Fruit fly (Drosophila melanogaster) whole organism, embryonic: ENCODE results near the gene CG42269.
A peak's percentile ranks its signal among the peaks of the same experiment; 100 is the strongest.

ENCODE experiments used
- Adf1 ChIP-seq: fragments of 200-800 bp; sonication (Bioruptor generic); IDR thresholded peaks from 2 replicates; pipeline ENCODE4 v1.3.6; 2022; ENCODE audit warnings: missing biosample characterization, missing genetic modification characterization
- Blimp-1 ChIP-seq: fragments of 200-800 bp; sonication (Bioruptor generic); optimal IDR thresholded peaks from 3 replicates; lab custom pipeline; 2018; ENCODE audit warnings: missing biosample characterization, missing genetic modification characterization, mild to moderate bottlenecking, moderate library complexity, missing genetic modification reagents
- CG10274 ChIP-seq: fragments of 200-800 bp; sonication (Bioruptor generic); optimal IDR thresholded peaks from 3 replicates; lab custom pipeline; 2017; ENCODE audit warnings: missing biosample characterization, mild to moderate bottlenecking, missing genetic modification characterization
- CG10462 ChIP-seq: fragments of 200-800 bp; sonication (Bioruptor generic); optimal IDR thresholded peaks from 2 replicates; lab custom pipeline; 2016; ENCODE audit warnings: missing biosample characterization, missing genetic modification characterization
- CG10979 ChIP-seq: fragments of 200-800 bp; sonication (Bioruptor generic); optimal IDR thresholded peaks from 2 replicates; lab custom pipeline; 2018; ENCODE audit warnings: missing biosample characterization, mild to moderate bottlenecking, missing genetic modification characterization, moderate library complexity
- CG11456 ChIP-seq: fragments of 200-800 bp; sonication (Bioruptor generic); IDR thresholded peaks from 3 replicates; pipeline ENCODE4 v1.3.6; 2022; ENCODE audit warnings: missing biosample characterization, missing genetic modification characterization
- CG11695 ChIP-seq: fragments of 200-800 bp; sonication (Bioruptor generic); IDR thresholded peaks from 3 replicates; pipeline ENCODE4 v1.3.6; 2022; ENCODE audit warnings: missing biosample characterization, missing genetic modification characterization
- CG12942 ChIP-seq: fragments of 200-800 bp; sonication (Bioruptor generic); optimal IDR thresholded peaks from 3 replicates; lab custom pipeline; 2016; ENCODE audit warnings: missing biosample characterization, missing genetic modification characterization
- CG13775 ChIP-seq: fragments of 200-800 bp; sonication (Bioruptor generic); optimal IDR thresholded peaks from 3 replicates; lab custom pipeline; 2017; ENCODE audit warnings: missing biosample characterization, mild to moderate bottlenecking, missing genetic modification characterization
- CG15269 ChIP-seq: fragments of 200-800 bp; sonication (Bioruptor generic); optimal IDR thresholded peaks from 2 replicates; lab custom pipeline; 2018; ENCODE audit warnings: missing biosample characterization, mild to moderate bottlenecking, missing genetic modification characterization, moderate library complexity
- CG15514 ChIP-seq: fragments of 200-800 bp; sonication (Bioruptor generic); optimal IDR thresholded peaks from 3 replicates; lab custom pipeline; 2017; ENCODE audit warnings: missing biosample characterization, missing genetic modification characterization, mild to moderate bottlenecking, moderate library complexity, missing genetic modification reagents
- CG17186 ChIP-seq: fragments of 200-800 bp; sonication (Bioruptor generic); optimal IDR thresholded peaks from 3 replicates; lab custom pipeline; 2017; ENCODE audit warnings: missing biosample characterization, missing genetic modification reagents, missing genetic modification characterization
- CG17361 ChIP-seq: fragments of 200-800 bp; sonication (Bioruptor generic); IDR thresholded peaks from 3 replicates; pipeline ENCODE4 v1.3.6; 2022; ENCODE audit warnings: missing biosample characterization, missing genetic modification characterization
- CG18476 ChIP-seq: fragments of 200-800 bp; sonication (Bioruptor generic); optimal IDR thresholded peaks from 2 replicates; lab custom pipeline; 2016; ENCODE audit warnings: missing biosample characterization, mild to moderate bottlenecking, missing genetic modification characterization
- CG2129 ChIP-seq: fragments of 200-800 bp; sonication (Bioruptor generic); IDR thresholded peaks from 2 replicates; pipeline ENCODE4 v1.3.6; 2022; ENCODE audit warnings: missing biosample characterization, missing genetic modification characterization; ENCODE audit not compliant: partially characterized antibody
- CG42726 ChIP-seq: fragments of 200-800 bp; sonication (Bioruptor generic); IDR thresholded peaks from 2 replicates; pipeline ENCODE4 v1.3.6; 2022; ENCODE audit warnings: missing biosample characterization, missing genetic modification characterization; ENCODE audit not compliant: partially characterized antibody
- CG5180 ChIP-seq: fragments of 200-800 bp; sonication (Bioruptor generic); optimal IDR thresholded peaks from 3 replicates; lab custom pipeline; 2017; ENCODE audit warnings: missing biosample characterization, missing genetic modification characterization, mild to moderate bottlenecking, moderate library complexity, missing genetic modification reagents
- CG6689 ChIP-seq: fragments of 200-800 bp; sonication (Bioruptor generic); IDR thresholded peaks from 2 replicates; pipeline ENCODE4 v1.3.6; 2022; ENCODE audit warnings: missing biosample characterization, missing genetic modification characterization
- CG8290 ChIP-seq, 3 experiments: fragments of 200-800 bp; sonication (Bioruptor generic); optimal IDR thresholded peaks; 2 replicates each; lab custom pipeline; 2016 to 2019; ENCODE audit warnings: missing biosample characterization in 3 of 3, missing genetic modification characterization in 3 of 3, mild to moderate bottlenecking in 2 of 3, moderate library complexity in 1 of 3
- CG8359 ChIP-seq: fragments of 200-800 bp; sonication (Bioruptor generic); optimal IDR thresholded peaks from 2 replicates; lab custom pipeline; 2017; ENCODE audit warnings: missing biosample characterization, mild to moderate bottlenecking, missing genetic modification characterization, borderline replicate concordance
- CG8924 ChIP-seq: fragments of 200-800 bp; optimal IDR thresholded peaks from 3 replicates; lab custom pipeline; 2019; ENCODE audit warnings: missing biosample characterization, mild to moderate bottlenecking, missing genetic modification characterization, moderate library complexity
- CG9932 ChIP-seq: fragments of 200-800 bp; sonication (Bioruptor generic); IDR thresholded peaks from 2 replicates; pipeline ENCODE4 v1.3.6; 2022; ENCODE audit warnings: missing biosample characterization, missing genetic modification characterization
- Dek ChIP-seq: fragments of 200-800 bp; sonication (Bioruptor generic); optimal IDR thresholded peaks from 3 replicates; lab custom pipeline; 2019; ENCODE audit warnings: missing biosample characterization, mild to moderate bottlenecking, missing genetic modification characterization, moderate library complexity
- Dfd ChIP-seq, 2 experiments: fragments of >200 bp; optimal IDR thresholded peaks; 2 replicates each; lab custom pipeline; 2017; ENCODE audit warnings: missing biosample characterization in 2 of 2, missing genetic modification characterization in 2 of 2
- Dll ChIP-seq: fragments of 200-800 bp; sonication (Bioruptor generic); IDR thresholded peaks from 4 replicates; pipeline ENCODE4 v1.3.6; 2022; ENCODE audit warnings: missing biosample characterization, missing genetic modification characterization; ENCODE audit not compliant: partially characterized antibody
- Dp ChIP-seq: fragments of 200-800 bp; sonication (Bioruptor generic); optimal IDR thresholded peaks from 2 replicates; lab custom pipeline; 2018; ENCODE audit warnings: missing biosample characterization, mild to moderate bottlenecking, missing genetic modification characterization, moderate library complexity
- Lhr ChIP-seq: fragments of 200-800 bp; sonication (Bioruptor generic); optimal IDR thresholded peaks from 3 replicates; lab custom pipeline; 2017; ENCODE audit warnings: mild to moderate bottlenecking, missing biosample characterization, missing genetic modification reagents, missing genetic modification characterization
- Lpt ChIP-seq: fragments of >200 bp; optimal IDR thresholded peaks from 2 replicates; lab custom pipeline; 2018; ENCODE audit warnings: missing biosample characterization, missing genetic modification characterization
- Meics ChIP-seq: fragments of 200-800 bp; sonication (Bioruptor generic); optimal IDR thresholded peaks from 2 replicates; lab custom pipeline; 2017; ENCODE audit warnings: missing biosample characterization, mild to moderate bottlenecking, missing genetic modification characterization
- Mes4 ChIP-seq: fragments of 200-800 bp; sonication (Bioruptor generic); optimal IDR thresholded peaks from 2 replicates; lab custom pipeline; 2016; ENCODE audit warnings: missing biosample characterization, missing genetic modification characterization
- ap ChIP-seq: fragments of 200-800 bp; sonication (Bioruptor generic); IDR thresholded peaks from 2 replicates; pipeline ENCODE4 v1.3.6; 2022; ENCODE audit warnings: missing biosample characterization, missing genetic modification characterization
- ase ChIP-seq: fragments of 200-800 bp; sonication (Bioruptor generic); IDR thresholded peaks from 3 replicates; pipeline ENCODE4 v1.3.6; 2022; ENCODE audit warnings: missing biosample characterization, missing genetic modification characterization
- bowl ChIP-seq: fragments of 200-800 bp; sonication (Bioruptor generic); IDR thresholded peaks from 2 replicates; pipeline ENCODE4 v1.3.6; 2022; ENCODE audit warnings: missing biosample characterization, missing genetic modification characterization
- bsh ChIP-seq, 2 experiments: fragments of 200-800 bp; sonication (Bioruptor generic); optimal IDR thresholded peaks; 2 replicates each; lab custom pipeline; 2017 to 2018; ENCODE audit warnings: mild to moderate bottlenecking in 2 of 2, missing biosample characterization in 2 of 2, missing genetic modification characterization in 2 of 2, moderate library complexity in 1 of 2
- chn ChIP-seq: fragments of 200-800 bp; sonication (Bioruptor generic); optimal IDR thresholded peaks from 2 replicates; lab custom pipeline; 2016; ENCODE audit warnings: missing biosample characterization, missing genetic modification characterization
- crol ChIP-seq: fragments of 200-800 bp; sonication (Bioruptor generic); IDR thresholded peaks from 2 replicates; pipeline ENCODE4 v1.3.6; 2022; ENCODE audit warnings: missing biosample characterization, missing genetic modification characterization
- dm ChIP-seq: fragments of 200-800 bp; sonication (Bioruptor generic); optimal IDR thresholded peaks from 3 replicates; lab custom pipeline; 2016; ENCODE audit warnings: missing biosample characterization, missing genetic modification characterization
- emc ChIP-seq: fragments of 200-800 bp; sonication (Bioruptor generic); optimal IDR thresholded peaks from 2 replicates; lab custom pipeline; 2016; ENCODE audit warnings: missing biosample characterization, missing genetic modification characterization
- fd96Cb ChIP-seq: fragments of 200-800 bp; sonication (Bioruptor generic); optimal IDR thresholded peaks from 2 replicates; lab custom pipeline; 2018; ENCODE audit warnings: missing biosample characterization, mild to moderate bottlenecking, missing genetic modification characterization, moderate library complexity
- knrl ChIP-seq: fragments of 200-800 bp; sonication (Bioruptor generic); IDR thresholded peaks from 3 replicates; pipeline ENCODE4 v1.3.6; 2022; ENCODE audit warnings: missing biosample characterization, missing genetic modification characterization; ENCODE audit not compliant: partially characterized antibody
- maf-S ChIP-seq: fragments of 200-800 bp; sonication (Bioruptor generic); optimal IDR thresholded peaks from 2 replicates; lab custom pipeline; 2016; ENCODE audit warnings: missing biosample characterization, missing genetic modification characterization
- nerfin-2 ChIP-seq: fragments of 200-800 bp; sonication (Bioruptor generic); IDR thresholded peaks from 2 replicates; pipeline ENCODE4 v1.3.6; 2022; ENCODE audit warnings: missing biosample characterization, missing genetic modification characterization; ENCODE audit not compliant: partially characterized antibody
- pfk ChIP-seq: fragments of 200-800 bp; sonication (Bioruptor generic); optimal IDR thresholded peaks from 2 replicates; lab custom pipeline; 2018; ENCODE audit warnings: missing biosample characterization, mild to moderate bottlenecking, missing genetic modification characterization, moderate library complexity
- run ChIP-seq: fragments of 200-800 bp; sonication (Bioruptor generic); optimal IDR thresholded peaks from 3 replicates; lab custom pipeline; 2018; ENCODE audit warnings: missing biosample characterization, mild to moderate bottlenecking, missing genetic modification characterization
- sens ChIP-seq: fragments of 200-800 bp; sonication (Bioruptor generic); peaks from one replicate; lab custom pipeline; 2016; ENCODE audit warnings: missing biosample characterization, missing genetic modification characterization
- sqz ChIP-seq: fragments of 200-800 bp; sonication (Bioruptor generic); optimal IDR thresholded peaks from 3 replicates; lab custom pipeline; 2018; ENCODE audit warnings: missing biosample characterization, mild to moderate bottlenecking, missing genetic modification characterization
- trh ChIP-seq: fragments of 200-800 bp; sonication (Bioruptor generic); optimal IDR thresholded peaks from 2 replicates; lab custom pipeline; 2016; ENCODE audit warnings: missing biosample characterization, missing genetic modification characterization
- tx ChIP-seq: fragments of 200-800 bp; sonication (Bioruptor generic); optimal IDR thresholded peaks from 2 replicates; lab custom pipeline; 2016; ENCODE audit warnings: missing biosample characterization, missing genetic modification characterization
- unpg ChIP-seq: fragments of 200-800 bp; sonication (Bioruptor generic); optimal IDR thresholded peaks from 3 replicates; lab custom pipeline; 2018; ENCODE audit warnings: missing biosample characterization, mild to moderate bottlenecking, missing genetic modification characterization, moderate library complexity
- vfl ChIP-seq: fragments of 200-800 bp; sonication (Bioruptor generic); optimal IDR thresholded peaks from 2 replicates; lab custom pipeline; 2016; ENCODE audit warnings: missing biosample characterization, missing genetic modification characterization
- z ChIP-seq: fragments of 200-800 bp; sonication (Bioruptor generic); IDR thresholded peaks from 3 replicates; pipeline ENCODE4 v1.3.6; 2022; ENCODE audit warnings: missing biosample characterization, missing genetic modification characterization

The CG42269 gene

dm6 chr3L:6085988-6086387 is 19.9 kb downstream of the CG42269 start (continued):
- TF ChIP-seq CG8359 (GFP tag; lab: Kevin White, UChicago) (no peak), sens (GFP tag; lab: Kevin White, UChicago) (peak; percentile 69), vfl (GFP tag; lab: Kevin White, UChicago) (no peak), emc (no peak), Meics (GFP tag; lab: Kevin White, UChicago) (no peak), Mes4 (GFP tag; lab: Kevin White, UChicago) (no peak), CG9932 (GFP tag; lab: Robert Waterston, UW) (peak; percentile 51; the same call in 1 of the 2 replicates), ap (no peak), Lhr (GFP tag; lab: Kevin White, UChicago) (no peak), bowl (GFP tag; lab: Robert Waterston, UW) (no peak), knrl (no peak), CG10462 (GFP tag; lab: Kevin White, UChicago) (no peak), CG18476 (no peak), bsh (GFP tag; optimal IDR thresholded peaks at IDR 0.05; lab: Kevin White, UChicago) (peak in 1 of 2 experiments; percentile 55), tx (GFP tag; lab: Kevin White, UChicago) (no peak), CG11456 (GFP tag; lab: Robert Waterston, UW) (no peak), CG5180 (GFP tag; lab: Kevin White, UChicago) (no peak), trh (GFP tag; lab: Kevin White, UChicago) (no peak), CG17361 (GFP tag; lab: Robert Waterston, UW) (0 out of 3 replicates have a peak, but pooled peaks have one; percentile 12), CG15269 (peak; percentile 41), Lpt (GFP tag; lab: Kevin White, UChicago) (no peak), CG8924 (tag; lab: Kevin White, UChicago) (no peak), CG11695 (GFP tag; lab: Robert Waterston, UW) (no peak), chn (GFP tag; lab: Kevin White, UChicago) (no peak), Dek (tag; lab: Kevin White, UChicago) (peak; percentile 14), pfk (GFP tag; lab: Kevin White, UChicago) (no peak), ase (GFP tag; lab: Robert Waterston, UW) (no peak), sqz (GFP tag; lab: Kevin White, UChicago) (no peak), CG10274 (GFP tag; lab: Kevin White, UChicago) (no peak), Blimp-1 (GFP tag; lab: Kevin White, UChicago) (no peak), crol (GFP tag; lab: Robert Waterston, UW) (no peak), z (GFP tag; lab: Robert Waterston, UW) (no peak), fd96Cb (tag; lab: Kevin White, UChicago) (no peak), CG6689 (GFP tag; lab: Robert Waterston, UW) (no peak), CG12942 (GFP tag; lab: Kevin White, UChicago) (no peak), CG42726 (GFP tag; lab: Robert Waterston, UW) (no peak), CG10979 (tag; lab: Kevin White, UChicago) (no peak), Dfd (GFP tag; optimal IDR thresholded peaks at IDR 0.05; lab: Kevin White, UChicago) (no peak), maf-S (GFP tag; lab: Kevin White, UChicago) (peak; percentile 15), Dll (GFP tag; lab: Robert Waterston, UW) (no peak), dm (no peak), nerfin-2 (no peak), unpg (GFP tag; lab: Kevin White, UChicago) (peak; percentile 65), CG15514 (GFP tag; lab: Kevin White, UChicago) (no peak), CG13775 (GFP tag; lab: Kevin White, UChicago) (no peak), run (tag; lab: Kevin White, UChicago) (no peak), CG2129 (GFP tag; lab: Robert Waterston, UW) (no peak), CG17186 (no peak), Adf1 (GFP tag; lab: Robert Waterston, UW) (no peak), Dp (no peak), CG8290 (GFP tag; optimal IDR thresholded peaks at IDR 0.05; lab: Kevin White, UChicago) (no peak), CG8290 (tag; optimal IDR thresholded peaks at IDR 0.05; lab: Kevin White, UChicago) (peak in 1 of 2 experiments; percentile 5)
